Worm (Caenorhabditis elegans) whole organism, L3 larva: ENCODE measurements around the gene F52C12.6.

Experiments used
- R02D3.7 ChIP-seq: fragments of 150-350 bp; optimal IDR thresholded peaks from 2 replicates; lab custom pipeline; 2014; ENCODE audit warnings: missing biosample characterization, missing genetic modification characterization
- aly-2 ChIP-seq: fragments of 150-350 bp; optimal IDR thresholded peaks from 2 replicates; lab custom pipeline; 2014; ENCODE audit warnings: missing biosample characterization, missing genetic modification characterization
- ama-1 ChIP-seq: fragments of 150-350 bp; optimal IDR thresholded peaks from 2 replicates; lab custom pipeline; 2018
- ceh-28 ChIP-seq: fragments of 150-350 bp; optimal IDR thresholded peaks from 2 replicates; lab custom pipeline; 2014; ENCODE audit warnings: missing biosample characterization, missing genetic modification reagents, missing genetic modification characterization
- ceh-82 ChIP-seq: fragments of 150-350 bp; optimal IDR thresholded peaks from 2 replicates; lab custom pipeline; 2014; ENCODE audit warnings: missing biosample characterization, missing genetic modification characterization
- ceh-9 ChIP-seq: sonication (generic microtip); optimal IDR thresholded peaks from 2 replicates; lab custom pipeline; 2018; ENCODE audit warnings: missing biosample characterization, missing genetic modification characterization
- egl-27 ChIP-seq: sonication (generic microtip); optimal IDR thresholded peaks from 4 replicates; lab custom pipeline; 2017; ENCODE audit warnings: missing biosample characterization, missing genetic modification reagents, missing genetic modification characterization
- egl-5 ChIP-seq: fragments of 150-350 bp; optimal IDR thresholded peaks from 2 replicates; lab custom pipeline; 2017; ENCODE audit warnings: missing biosample characterization, missing genetic modification reagents, missing genetic modification characterization, inconsistent platforms
- elt-1 ChIP-seq: fragments of 150-350 bp; optimal IDR thresholded peaks from 2 replicates; lab custom pipeline; 2014; ENCODE audit warnings: missing biosample characterization, missing genetic modification characterization
- eor-1 ChIP-seq, 2 experiments: fragments of 150-350 bp; optimal IDR thresholded peaks; 2 replicates each; lab custom pipeline; 2014 to 2018; ENCODE audit warnings: missing biosample characterization in 2 of 2, missing genetic modification characterization in 2 of 2
- fkh-10 ChIP-seq: sonication (generic microtip); optimal IDR thresholded peaks from 2 replicates; lab custom pipeline; 2017; ENCODE audit warnings: missing biosample characterization, missing genetic modification reagents, missing genetic modification characterization
- fkh-2 ChIP-seq: fragments of 150-350 bp; optimal IDR thresholded peaks from 2 replicates; lab custom pipeline; 2014; ENCODE audit warnings: missing biosample characterization, missing genetic modification reagents, missing genetic modification characterization
- fos-1 ChIP-seq: fragments of 150-350 bp; optimal IDR thresholded peaks from 2 replicates; lab custom pipeline; 2014; ENCODE audit warnings: missing biosample characterization, missing genetic modification characterization
- hmg-11 ChIP-seq: sonication (generic microtip); optimal IDR thresholded peaks from 2 replicates; lab custom pipeline; 2016; ENCODE audit warnings: missing genetic modification characterization, missing compliant biosample characterization
- jun-1 ChIP-seq: fragments of 150-350 bp; optimal IDR thresholded peaks from 2 replicates; lab custom pipeline; 2014; ENCODE audit warnings: missing biosample characterization, missing genetic modification reagents, missing genetic modification characterization
- lsy-12 ChIP-seq: sonication (generic microtip); optimal IDR thresholded peaks from 2 replicates; lab custom pipeline; 2016; ENCODE audit warnings: mild to moderate bottlenecking, missing genetic modification characterization, missing compliant biosample characterization
- mdl-1 ChIP-seq: fragments of 150-350 bp; optimal IDR thresholded peaks from 2 replicates; lab custom pipeline; 2014; ENCODE audit warnings: missing biosample characterization, missing genetic modification characterization
- mml-1 ChIP-seq: fragments of 150-350 bp; sonication (generic microtip); optimal IDR thresholded peaks from 3 replicates; lab custom pipeline; 2014; ENCODE audit warnings: missing biosample characterization, missing genetic modification characterization
- nfya-1 ChIP-seq: sonication (generic microtip); optimal IDR thresholded peaks from 2 replicates; lab custom pipeline; 2017; ENCODE audit warnings: missing genetic modification characterization, mild to moderate bottlenecking, missing compliant biosample characterization, antibody characterized with exemption, moderate library complexity; ENCODE audit not compliant: insufficient read depth
- nhr-11 ChIP-seq: fragments of 150-350 bp; optimal IDR thresholded peaks from 2 replicates; lab custom pipeline; 2014; ENCODE audit warnings: missing biosample characterization, missing genetic modification characterization
- nhr-23 ChIP-seq: fragments of 150-350 bp; optimal IDR thresholded peaks from 2 replicates; lab custom pipeline; 2014; ENCODE audit warnings: missing biosample characterization, missing genetic modification reagents, missing genetic modification characterization
- nhr-28 ChIP-seq: fragments of 150-350 bp; optimal IDR thresholded peaks from 2 replicates; lab custom pipeline; 2014; ENCODE audit warnings: missing biosample characterization, missing genetic modification characterization
- nhr-43 ChIP-seq: sonication (generic microtip); optimal IDR thresholded peaks from 2 replicates; lab custom pipeline; 2016; ENCODE audit warnings: mild to moderate bottlenecking, missing genetic modification characterization, missing compliant biosample characterization; ENCODE audit not compliant: poor library complexity, severe bottlenecking
- nhr-67 ChIP-seq: fragments of 150-350 bp; optimal IDR thresholded peaks from 2 replicates; lab custom pipeline; 2014; ENCODE audit warnings: missing biosample characterization, missing genetic modification characterization
- pqm-1 ChIP-seq: fragments of 150-350 bp; optimal IDR thresholded peaks from 2 replicates; lab custom pipeline; 2017; ENCODE audit warnings: missing biosample characterization, missing genetic modification characterization, inconsistent platforms
- sea-2 ChIP-seq: fragments of 150-350 bp; sonication (generic microtip); optimal IDR thresholded peaks from 4 replicates; lab custom pipeline; 2014; ENCODE audit warnings: missing biosample characterization, missing genetic modification reagents, missing genetic modification characterization
- skn-1 ChIP-seq: fragments of 150-350 bp; optimal IDR thresholded peaks from 2 replicates; lab custom pipeline; 2014; ENCODE audit warnings: missing biosample characterization, missing genetic modification characterization
- snpc-4 ChIP-seq: fragments of 150-350 bp; optimal IDR thresholded peaks from 2 replicates; lab custom pipeline; 2014; ENCODE audit warnings: missing biosample characterization, missing genetic modification characterization
- tbx-2 ChIP-seq: sonication (generic microtip); optimal IDR thresholded peaks from 2 replicates; lab custom pipeline; 2016; ENCODE audit warnings: mild to moderate bottlenecking, missing genetic modification characterization, missing compliant biosample characterization
- unc-39 ChIP-seq: sonication (generic microtip); optimal IDR thresholded peaks from 4 replicates; lab custom pipeline; 2017; ENCODE audit warnings: missing biosample characterization, missing genetic modification characterization
- unc-62 ChIP-seq: fragments of 150-350 bp; sonication (generic microtip); optimal IDR thresholded peaks from 4 replicates; lab custom pipeline; 2014; ENCODE audit warnings: missing biosample characterization, missing genetic modification reagents, missing genetic modification characterization
- zag-1 ChIP-seq: fragments of 150-350 bp; optimal IDR thresholded peaks from 2 replicates; lab custom pipeline; 2014; ENCODE audit warnings: missing biosample characterization, missing genetic modification characterization
- ztf-4 ChIP-seq: fragments of 150-350 bp; optimal IDR thresholded peaks from 2 replicates; lab custom pipeline; 2014; ENCODE audit warnings: missing biosample characterization, missing genetic modification characterization

The F52C12.6 gene

ce11 chrIV:1911273-1911672 lies 45.2 kb upstream of the F52C12.6 start:
- peak; percentile 98 for TF ChIP-seq elt-1 (tag; lab: Kevin White, UChicago)
- TF ChIP-seq ceh-28: no peak
- peak; percentile 22 for TF ChIP-seq nhr-23 (tag; lab: Kevin White, UChicago)
- TF ChIP-seq egl-5 (tag; lab: Kevin White, UChicago): no peak

- TF ChIP-seq jun-1 (tag; lab: Kevin White, UChicago) (no peak), nfya-1 (tag; lab: Kevin White, UChicago) (no peak), elt-1 (tag; lab: Kevin White, UChicago) (peak; percentile 93), ceh-82 (tag; lab: Kevin White, UChicago) (no peak), nhr-28 (tag; lab: Kevin White, UChicago) (no peak), nhr-23 (tag; lab: Kevin White, UChicago) (peak; percentile 35), mdl-1 (tag; lab: Kevin White, UChicago) (no peak), aly-2 (tag; lab: Kevin White, UChicago) (no peak)
Measured at ce11 chrIV:1914900-1915299, 41.6 kb upstream of the F52C12.6 start.

- TF ChIP-seq hmg-11 (tag; lab: Kevin White, UChicago) (no peak), eor-1 (tag; optimal IDR thresholded peaks at IDR 0.05; lab: Kevin White, UChicago) (no peak), sea-2 (GFP tag; lab: Kevin White, UChicago) (no peak), jun-1 (tag; lab: Kevin White, UChicago) (no peak), egl-5 (tag; lab: Kevin White, UChicago) (no peak), R02D3.7 (tag; lab: Kevin White, UChicago) (no peak), lsy-12 (tag; lab: Kevin White, UChicago) (no peak), mml-1 (no peak), ceh-82 (tag; lab: Kevin White, UChicago) (no peak), snpc-4 (tag; lab: Kevin White, UChicago) (no peak), nhr-23 (tag; lab: Kevin White, UChicago) (no peak), nhr-28 (tag; lab: Kevin White, UChicago) (no peak), ama-1 (lab: Kevin White, UChicago) (no peak), ceh-9 (tag; lab: Kevin White, UChicago) (no peak), unc-62 (GFP tag; lab: Kevin White, UChicago) (no peak), fkh-2 (no peak), nfya-1 (tag; lab: Kevin White, UChicago) (no peak), pqm-1 (no peak)
Measured at ce11 chrIV:1915549-1915948, 41.0 kb upstream of the F52C12.6 start.

- no peak for TF ChIP-seq fos-1 (tag; lab: Kevin White, UChicago)
- no peak for TF ChIP-seq snpc-4 (tag; lab: Kevin White, UChicago)
- TF ChIP-seq unc-39 (tag; lab: Kevin White, UChicago): no peak
- TF ChIP-seq skn-1 (tag; lab: Kevin White, UChicago): no peak
- no peak for TF ChIP-seq ztf-4
- TF ChIP-seq nhr-67: no peak
- TF ChIP-seq fkh-10 (GFP tag; lab: Kevin White, UChicago): no peak
- no peak for TF ChIP-seq jun-1 (tag; lab: Kevin White, UChicago)
- TF ChIP-seq zag-1: no peak
- TF ChIP-seq egl-27 (tag; lab: Kevin White, UChicago): no peak
- no peak for TF ChIP-seq nhr-11 (tag; lab: Kevin White, UChicago)
Measured at ce11 chrIV:1916247-1916646, 40.3 kb upstream of the F52C12.6 start.

ce11 chrIV:1917819-1918218 lies 38.7 kb upstream of the F52C12.6 start, which contains the start of gene elt-6:
Gene elt-6 (plus strand): TSS chrIV:1917977.
- TF ChIP-seq nhr-43 (tag; lab: Kevin White, UChicago): no peak
- TF ChIP-seq tbx-2: no peak
- no peak for TF ChIP-seq nfya-1 (tag; lab: Kevin White, UChicago)
- TF ChIP-seq, all 47 proteins: peak for 0

- TF ChIP-seq jun-1 (tag; lab: Kevin White, UChicago): no peak
- TF ChIP-seq nfya-1 (tag; lab: Kevin White, UChicago): no peak
- no peak for TF ChIP-seq nhr-11 (tag; lab: Kevin White, UChicago)
- TF ChIP-seq fkh-2: no peak
- no peak for TF ChIP-seq ama-1 (lab: Kevin White, UChicago)
- no peak for TF ChIP-seq nhr-67
- no peak for TF ChIP-seq fos-1 (tag; lab: Kevin White, UChicago)
- no peak for TF ChIP-seq mml-1
Measured at ce11 chrIV:1920513-1920912, 36.0 kb upstream of the F52C12.6 start.
